Fruit fly (Drosophila melanogaster) whole organism, prepupa: ENCODE data around the gene CG1636.
A peak's percentile ranks its signal among the peaks of the same experiment; 100 is the strongest.

ENCODE experiments used
- Blimp-1 ChIP-seq: fragments of 200-800 bp; sonication (Bioruptor generic); optimal IDR thresholded peaks from 3 replicates; lab custom pipeline; 2017; ENCODE audit warnings: missing biosample characterization, missing genetic modification characterization, mild to moderate bottlenecking, moderate library complexity, missing genetic modification reagents
- CG11762 ChIP-seq: fragments of 200-800 bp; sonication (Bioruptor generic); optimal IDR thresholded peaks from 3 replicates; lab custom pipeline; 2016; ENCODE audit warnings: missing biosample characterization, missing genetic modification characterization; ENCODE audit not compliant: insufficient read depth
- CG11902 ChIP-seq: fragments of 200-800 bp; sonication (Bioruptor generic); optimal IDR thresholded peaks from 3 replicates; lab custom pipeline; 2016; ENCODE audit warnings: missing biosample characterization, missing genetic modification characterization
- CG15336 ChIP-seq: fragments of 200-800 bp; sonication (Bioruptor generic); IDR thresholded peaks from 2 replicates; pipeline ENCODE4 v1.3.6; 2022; ENCODE audit warnings: missing biosample characterization, missing genetic modification characterization
- CG1621 ChIP-seq: fragments of 200-800 bp; sonication (Bioruptor generic); optimal IDR thresholded peaks from 3 replicates; lab custom pipeline; 2018; ENCODE audit warnings: missing biosample characterization, mild to moderate bottlenecking, missing genetic modification characterization
- CG3032 ChIP-seq: fragments of 200-800 bp; optimal IDR thresholded peaks from 2 replicates; lab custom pipeline; 2019; ENCODE audit warnings: missing biosample characterization, mild to moderate bottlenecking, missing genetic modification characterization, moderate library complexity
- CG34406 ChIP-seq: fragments of 200-800 bp; sonication (Bioruptor generic); optimal IDR thresholded peaks from 3 replicates; lab custom pipeline; 2016; ENCODE audit warnings: missing biosample characterization, missing genetic modification characterization
- CG3919 ChIP-seq: fragments of 200-800 bp; sonication (Bioruptor generic); optimal IDR thresholded peaks from 3 replicates; lab custom pipeline; 2016; ENCODE audit warnings: missing biosample characterization, missing genetic modification characterization
- CG6792 ChIP-seq: fragments of 200-800 bp; sonication (Bioruptor generic); optimal IDR thresholded peaks from 3 replicates; lab custom pipeline; 2016; ENCODE audit warnings: missing biosample characterization, missing genetic modification characterization
- CG6808 ChIP-seq: fragments of 200-800 bp; sonication (Bioruptor generic); optimal IDR thresholded peaks from 3 replicates; lab custom pipeline; 2017; ENCODE audit warnings: missing biosample characterization, missing genetic modification characterization, mild to moderate bottlenecking, moderate library complexity, missing genetic modification reagents
- CG6854 ChIP-seq: fragments of 200-800 bp; sonication (Bioruptor generic); optimal IDR thresholded peaks from 2 replicates; lab custom pipeline; 2017; ENCODE audit warnings: missing biosample characterization, mild to moderate bottlenecking, missing genetic modification characterization
- CG8119 ChIP-seq: fragments of 200-800 bp; sonication (Bioruptor generic); IDR thresholded peaks from 3 replicates; pipeline ENCODE4 v1.3.6; 2022; ENCODE audit warnings: missing biosample characterization, missing genetic modification characterization
- CG8319 ChIP-seq: fragments of 200-800 bp; sonication (Bioruptor generic); optimal IDR thresholded peaks from 3 replicates; lab custom pipeline; 2016; ENCODE audit warnings: missing biosample characterization, missing genetic modification characterization
- CG8632 ChIP-seq: fragments of 200-800 bp; sonication (Bioruptor generic); optimal IDR thresholded peaks from 3 replicates; lab custom pipeline; 2016; ENCODE audit warnings: missing biosample characterization, missing genetic modification characterization
- CG9139 ChIP-seq: fragments of 200-800 bp; sonication (Bioruptor generic); optimal IDR thresholded peaks from 3 replicates; lab custom pipeline; 2017; ENCODE audit warnings: missing biosample characterization, mild to moderate bottlenecking, missing genetic modification characterization
- Eip75B ChIP-seq: fragments of 200-800 bp; sonication (Bioruptor generic); optimal IDR thresholded peaks from 3 replicates; lab custom pipeline; 2016; ENCODE audit warnings: missing biosample characterization, missing genetic modification characterization
- Eip78C ChIP-seq: fragments of 200-800 bp; sonication (Bioruptor generic); peaks from one replicate; lab custom pipeline; 2016; ENCODE audit warnings: missing biosample characterization, missing genetic modification characterization
- Eip93F ChIP-seq: fragments of 200-800 bp; sonication (Bioruptor generic); optimal IDR thresholded peaks from 2 replicates; lab custom pipeline; 2016; ENCODE audit warnings: missing biosample characterization, mild to moderate bottlenecking, missing genetic modification characterization
- Hr38 ChIP-seq: sonication (Bioruptor generic); optimal IDR thresholded peaks from 2 replicates; lab custom pipeline; 2016; ENCODE audit warnings: missing biosample characterization, missing genetic modification characterization
- Hr39 ChIP-seq: fragments of 200-800 bp; sonication (Bioruptor generic); optimal IDR thresholded peaks from 2 replicates; lab custom pipeline; 2016; ENCODE audit warnings: missing biosample characterization, missing genetic modification characterization
- Hr4 ChIP-seq: fragments of 200-800 bp; sonication (Bioruptor generic); optimal IDR thresholded peaks from 3 replicates; lab custom pipeline; 2016; ENCODE audit warnings: missing biosample characterization, missing genetic modification characterization
- Lpt ChIP-seq: fragments of 200-800 bp; sonication (Bioruptor generic); optimal IDR thresholded peaks from 3 replicates; lab custom pipeline; 2016; ENCODE audit warnings: missing biosample characterization, missing genetic modification characterization
- Met ChIP-seq: fragments of 200-800 bp; sonication (Bioruptor generic); optimal IDR thresholded peaks from 3 replicates; lab custom pipeline; 2016; ENCODE audit warnings: missing biosample characterization, missing genetic modification characterization
- Sox14 ChIP-seq: fragments of 200-800 bp; sonication (Bioruptor generic); optimal IDR thresholded peaks from 3 replicates; lab custom pipeline; 2016; ENCODE audit warnings: missing biosample characterization, missing genetic modification characterization
- Sox15 ChIP-seq: fragments of 200-800 bp; sonication (Bioruptor generic); optimal IDR thresholded peaks from 3 replicates; lab custom pipeline; 2016; ENCODE audit warnings: missing biosample characterization, missing genetic modification characterization
- acj6 ChIP-seq: fragments of 200-800 bp; sonication (Bioruptor generic); optimal IDR thresholded peaks from 3 replicates; lab custom pipeline; 2016; ENCODE audit warnings: missing biosample characterization, missing genetic modification characterization
- cyc ChIP-seq: fragments of 200-800 bp; sonication (Bioruptor generic); optimal IDR thresholded peaks from 3 replicates; lab custom pipeline; 2016; ENCODE audit warnings: missing biosample characterization, missing genetic modification characterization
- dsx ChIP-seq: fragments of 200-800 bp; optimal IDR thresholded peaks from 3 replicates; lab custom pipeline; 2019; ENCODE audit warnings: missing biosample characterization, mild to moderate bottlenecking, missing genetic modification characterization, moderate library complexity; ENCODE audit not compliant: poor library complexity, severe bottlenecking
- eg ChIP-seq: fragments of 200-800 bp; sonication (Bioruptor generic); IDR thresholded peaks from 3 replicates; pipeline ENCODE4 v1.3.6; 2022; ENCODE audit warnings: missing biosample characterization, missing genetic modification characterization
- esn ChIP-seq: fragments of 200-800 bp; sonication (Bioruptor generic); optimal IDR thresholded peaks from 2 replicates; lab custom pipeline; 2016; ENCODE audit warnings: missing biosample characterization, mild to moderate bottlenecking, missing genetic modification characterization, moderate library complexity
- fkh ChIP-seq: fragments of 200-800 bp; sonication (Bioruptor generic); optimal IDR thresholded peaks from 3 replicates; lab custom pipeline; 2017; ENCODE audit warnings: missing biosample characterization, mild to moderate bottlenecking, missing genetic modification characterization, moderate library complexity
- pdm3 ChIP-seq: fragments of 200-800 bp; sonication (Bioruptor generic); optimal IDR thresholded peaks from 3 replicates; lab custom pipeline; 2016; ENCODE audit warnings: missing biosample characterization, missing genetic modification characterization
- salr ChIP-seq, 2 experiments: fragments of 200-800 bp; sonication (Bioruptor generic); optimal IDR thresholded peaks; 3 replicates each; lab custom pipeline; 2016 to 2018; ENCODE audit warnings: missing biosample characterization in 2 of 2, missing genetic modification characterization in 2 of 2, mild to moderate bottlenecking in 1 of 2
- spab ChIP-seq: fragments of 200-800 bp; sonication (Bioruptor generic); optimal IDR thresholded peaks from 2 replicates; lab custom pipeline; 2017; ENCODE audit warnings: missing biosample characterization, mild to moderate bottlenecking, missing genetic modification characterization, missing genetic modification reagents
- ss ChIP-seq, 2 experiments: fragments of 200-800 bp; sonication (Bioruptor generic); optimal IDR thresholded peaks; 2 replicates in 1 of 2; 3 replicates in 1 of 2; lab custom pipeline; 2017 to 2018; ENCODE audit warnings: mild to moderate bottlenecking in 2 of 2, missing biosample characterization in 2 of 2, missing genetic modification characterization in 2 of 2, moderate library complexity in 1 of 2
- topi ChIP-seq: fragments of 200-800 bp; sonication (Bioruptor generic); optimal IDR thresholded peaks from 3 replicates; lab custom pipeline; 2016; ENCODE audit warnings: missing biosample characterization, missing genetic modification characterization
- vri ChIP-seq: fragments of 200-800 bp; sonication (Bioruptor generic); optimal IDR thresholded peaks from 3 replicates; lab custom pipeline; 2016; ENCODE audit warnings: missing biosample characterization, mild to moderate bottlenecking, missing genetic modification characterization

Gene CG1636

DNA sequence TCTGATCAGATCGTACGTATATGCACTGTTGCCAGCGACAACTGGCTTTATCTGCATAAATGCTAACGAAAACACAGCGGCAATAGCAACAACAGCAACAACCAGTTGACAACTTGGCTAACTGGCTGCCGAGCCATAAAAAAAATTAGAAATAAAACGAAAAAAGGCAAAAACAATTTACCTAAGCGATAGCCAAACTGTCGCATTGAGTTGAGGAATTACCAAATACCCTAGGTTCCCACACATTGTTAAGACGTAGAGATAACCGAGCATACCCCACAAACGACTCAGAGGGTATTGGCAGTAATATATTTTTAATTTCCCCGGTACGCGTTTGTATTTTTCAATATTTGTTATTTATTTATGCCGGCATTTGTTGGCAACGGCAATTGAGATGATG, 40.0 kb upstream of the CG1636 start (continued):
- no peak for TF ChIP-seq Lpt
- TF ChIP-seq acj6 = no peak
- no peak for TF ChIP-seq topi
- no peak for TF ChIP-seq ss (GFP tag; optimal IDR thresholded peaks at IDR 0.05; lab: Kevin White, UChicago)
- TF ChIP-seq cyc (GFP tag; lab: Kevin White, UChicago) = no peak
- peak; percentile 60 for TF ChIP-seq eg
- no peak for TF ChIP-seq CG3919 (GFP tag; lab: Kevin White, UChicago)

DNA sequence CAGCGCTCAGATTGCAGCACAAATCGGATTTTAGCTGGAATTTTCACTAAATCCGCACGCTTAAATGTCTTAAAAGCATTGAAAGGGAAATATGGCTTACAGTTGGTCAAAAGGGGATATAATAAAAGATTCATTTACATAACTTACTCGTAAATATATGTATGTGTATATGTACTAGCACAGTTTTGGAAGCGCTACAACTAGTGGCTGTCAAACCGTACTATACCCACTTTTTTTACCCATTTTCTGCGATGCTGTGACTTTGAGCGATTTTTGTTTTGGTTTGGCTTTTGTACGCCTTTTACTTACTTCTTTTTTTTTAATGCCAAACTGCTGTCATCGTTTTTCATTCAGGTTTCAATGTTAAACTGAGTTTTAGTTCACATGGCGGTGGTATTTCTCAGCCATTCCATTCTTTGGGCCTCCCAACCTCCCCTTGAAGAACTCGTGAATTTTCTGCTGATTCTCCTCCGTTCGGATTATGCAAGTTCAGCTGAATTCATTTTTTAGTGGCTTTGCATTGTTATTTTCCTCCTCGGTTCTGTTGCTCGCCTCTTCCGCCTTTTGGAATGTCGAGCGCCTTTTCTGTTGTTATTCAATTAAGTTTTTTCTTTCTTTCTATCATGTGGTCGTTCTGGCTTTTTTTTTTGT, 39.2 kb upstream of the CG1636 start:
- TF ChIP-seq CG11762 (GFP tag; lab: Kevin White, UChicago) (no peak), CG8319 (GFP tag; lab: Kevin White, UChicago) (no peak), CG15336 (GFP tag; lab: Robert Waterston, UW) (no peak), Sox15 (GFP tag; lab: Kevin White, UChicago) (no peak), CG8632 (no peak)

DNA sequence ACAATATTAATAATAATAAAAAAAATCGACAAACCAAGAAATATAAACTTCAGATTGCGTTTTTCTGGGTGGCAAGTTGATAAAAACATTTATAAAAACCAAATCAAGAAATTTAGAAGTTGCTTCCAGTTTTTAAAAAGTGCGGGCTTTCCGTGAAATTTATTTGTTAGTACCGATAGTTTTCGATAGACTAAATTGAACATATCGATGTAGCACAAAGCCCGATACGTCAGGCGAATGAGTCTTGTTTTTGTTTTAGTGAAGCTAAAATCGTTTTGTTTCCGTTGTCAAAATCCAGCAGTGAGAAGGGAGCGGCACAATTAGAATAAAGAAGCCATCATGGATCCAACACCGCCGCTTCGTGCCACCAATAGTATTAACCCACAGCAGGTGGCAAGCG, 32.8 kb upstream of the CG1636 start, which contains the start of gene CG2147:
TSS of gene CG2147 (plus strand) at position 254 of the 400 bp plus-strand sequence.
- TF ChIP-seq esn (GFP tag; lab: Kevin White, UChicago) (peak; percentile 22), CG6808 (GFP tag; lab: Kevin White, UChicago) (no peak), Sox14 (GFP tag; lab: Kevin White, UChicago) (peak; percentile 29)

DNA sequence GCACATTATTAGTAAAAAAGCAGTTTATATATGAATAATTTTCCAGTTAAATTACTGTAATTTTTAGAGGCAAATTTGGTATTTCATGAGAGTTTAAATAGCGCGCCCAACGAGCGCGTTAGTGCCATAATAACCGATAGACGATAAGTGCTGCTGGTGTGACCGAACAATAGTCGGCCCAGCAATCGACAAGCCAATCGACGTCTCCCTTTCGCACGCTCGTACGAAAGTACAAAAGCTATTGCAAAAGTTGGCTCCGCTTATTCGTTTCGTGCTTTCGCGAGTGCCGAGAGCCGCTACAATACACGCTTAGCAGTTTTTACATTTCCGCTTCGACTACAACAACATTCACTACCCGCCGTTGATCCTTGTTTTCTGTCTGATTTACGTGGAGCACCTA, 30.9 kb upstream of the CG1636 start, which contains the start of gene Trxr1:
TSS of gene Trxr1 (plus strand) at position 231 of the 400 bp plus-strand sequence.
- TF ChIP-seq CG6854 (GFP tag; lab: Kevin White, UChicago) (no peak), vri (GFP tag; lab: Kevin White, UChicago) (peak; percentile 4), dsx (GFP tag; lab: Kevin White, UChicago) (peak; percentile 13), Sox14 (GFP tag; lab: Kevin White, UChicago) (peak; percentile 35), CG8632 (no peak), salr (GFP tag; optimal IDR thresholded peaks at IDR 0.05; lab: Kevin White, UChicago) (no peak), CG1621 (peak; percentile 5), ss (GFP tag; optimal IDR thresholded peaks at IDR 0.05; lab: Kevin White, UChicago) (peak; percentile 9 to 33), Eip78C (GFP tag; lab: Kevin White, UChicago) (peak; percentile 23), CG9139 (GFP tag; lab: Kevin White, UChicago) (no peak), CG6808 (GFP tag; lab: Kevin White, UChicago) (no peak)

DNA sequence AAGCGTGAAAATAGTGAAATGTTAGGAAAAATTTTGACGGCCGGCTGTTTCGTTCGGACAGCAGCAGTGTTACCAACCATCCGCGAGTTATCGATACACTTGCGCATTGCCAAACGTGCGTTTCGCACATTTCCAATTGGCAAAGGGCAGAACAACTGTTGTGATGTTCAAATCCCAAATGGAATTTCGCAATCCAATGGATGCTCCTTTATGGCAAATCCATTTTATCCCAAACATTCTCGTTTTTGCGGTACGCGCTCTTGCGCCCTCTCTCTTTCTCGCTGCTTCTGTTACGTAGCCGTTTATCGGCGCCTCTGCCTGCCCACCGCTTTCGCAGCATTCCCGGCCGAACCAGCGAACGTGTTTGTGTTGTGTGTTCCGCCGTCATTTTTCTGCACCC, 30.0 kb upstream of the CG1636 start:
- TF ChIP-seq vri (GFP tag; lab: Kevin White, UChicago) = peak; percentile 65
- no peak for TF ChIP-seq Hr4 (GFP tag; lab: Kevin White, UChicago)

DNA sequence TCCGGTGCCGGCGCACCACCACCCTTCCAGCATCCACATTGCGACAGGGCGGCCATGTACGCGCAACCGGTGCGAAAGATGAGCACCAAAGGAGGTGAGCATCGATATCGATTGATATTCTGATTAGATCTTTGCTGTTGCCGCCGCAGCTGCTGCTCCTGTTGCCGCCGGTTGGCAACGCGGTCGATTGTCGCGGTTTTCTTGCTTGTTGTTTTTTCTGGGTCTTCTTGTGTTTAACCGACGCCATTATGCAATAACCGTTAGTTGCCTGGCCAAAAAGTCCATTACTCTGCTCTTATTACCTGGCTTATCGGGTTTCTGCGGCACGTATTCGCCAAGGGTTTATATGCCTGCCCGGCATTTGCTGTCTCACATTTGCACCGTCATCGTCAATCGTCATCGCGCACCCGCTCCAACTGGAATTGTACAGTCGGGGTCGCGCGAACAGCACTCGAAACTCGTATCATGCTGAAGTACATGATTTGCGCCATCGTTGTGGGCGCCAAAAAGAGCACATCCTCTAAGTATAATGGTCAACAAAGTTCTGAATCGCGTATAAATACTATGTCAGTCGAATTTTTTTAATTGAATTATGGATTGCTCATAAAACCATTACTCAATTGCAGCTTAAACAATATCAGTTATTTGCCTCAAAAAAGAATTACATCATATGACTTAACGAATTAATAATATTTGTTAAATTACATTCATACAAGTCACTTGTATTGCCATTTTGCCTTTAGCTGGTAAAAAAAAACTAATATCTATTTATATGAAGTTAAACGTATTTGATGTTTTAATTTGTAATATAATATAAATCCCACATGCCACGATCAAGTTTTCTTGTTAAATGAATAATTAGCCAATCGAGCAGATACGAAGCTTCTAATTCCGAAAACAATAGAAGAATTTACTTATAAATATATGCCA, 29.0 kb upstream of the CG1636 start, which contains the start of gene sni:
TSS of gene sni (minus strand) at position 51 of the 930 bp plus-strand sequence.
- peak; percentile 54 for TF ChIP-seq Hr39
- TF ChIP-seq CG11762 (GFP tag; lab: Kevin White, UChicago) = no peak
- peak; percentile 54 for TF ChIP-seq pdm3 (GFP tag; lab: Kevin White, UChicago)
- TF ChIP-seq ss (GFP tag; optimal IDR thresholded peaks at IDR 0.05; lab: Kevin White, UChicago) = peak in 1 of 2 experiments; percentile 14
- TF ChIP-seq CG8119 (GFP tag; lab: Robert Waterston, UW) = no peak
- peak; percentile 58 for TF ChIP-seq CG6792 (GFP tag; lab: Kevin White, UChicago)
- peak; percentile 65 for TF ChIP-seq topi
- peak; percentile 18 for TF ChIP-seq spab (GFP tag; lab: Kevin White, UChicago)
- peak; percentile 50 for TF ChIP-seq CG34406 (GFP tag; lab: Kevin White, UChicago)
- no peak for TF ChIP-seq Hr4 (GFP tag; lab: Kevin White, UChicago)
- no peak for TF ChIP-seq fkh
- TF ChIP-seq CG8632 = peak; percentile 24
- peak; percentile 6 for TF ChIP-seq Blimp-1 (GFP tag; lab: Kevin White, UChicago)
- TF ChIP-seq CG15336 (GFP tag; lab: Robert Waterston, UW) = peak; percentile 45; the same call in 1 of the 2 replicates
- peak; percentile 22 for TF ChIP-seq dsx (GFP tag; lab: Kevin White, UChicago)
- peak; percentile 35 for TF ChIP-seq Eip75B (GFP tag; lab: Kevin White, UChicago)
- no peak for TF ChIP-seq Hr38
- no peak for TF ChIP-seq Eip93F (GFP tag; lab: Kevin White, UChicago)
- peak; percentile 63 for TF ChIP-seq Met (GFP tag; lab: Kevin White, UChicago)
- TF ChIP-seq CG3032 = peak; percentile 27
- TF ChIP-seq CG11902 = peak; percentile 23
